Worm (Caenorhabditis elegans) whole organism, L2 larva: ENCODE data around the gene T14B4.20.

Source experiments
- C34F6.9 ChIP-seq: fragments of 150-350 bp; optimal IDR thresholded peaks from 2 replicates; lab custom pipeline; 2014; ENCODE audit warnings: missing biosample characterization, missing genetic modification characterization
- dmd-4 ChIP-seq: sonication (generic microtip); optimal IDR thresholded peaks from 2 replicates; lab custom pipeline; 2017; ENCODE audit warnings: missing biosample characterization, missing genetic modification characterization
- elt-1 ChIP-seq: fragments of 150-350 bp; optimal IDR thresholded peaks from 2 replicates; lab custom pipeline; 2014; ENCODE audit warnings: missing biosample characterization, missing genetic modification characterization
- mdl-1 ChIP-seq, 2 experiments: fragments of 150-350 bp in 1 of 2; sonication (generic microtip) in 1 of 2; optimal IDR thresholded peaks; 2 replicates each; lab custom pipeline; 2017; ENCODE audit warnings: missing biosample characterization in 2 of 2, missing genetic modification characterization in 2 of 2
- nhr-10 ChIP-seq: sonication (generic microtip); optimal IDR thresholded peaks from 2 replicates; lab custom pipeline; 2017; ENCODE audit warnings: missing biosample characterization, missing genetic modification characterization
- nhr-11 ChIP-seq: fragments of 150-350 bp; optimal IDR thresholded peaks from 2 replicates; lab custom pipeline; 2014; ENCODE audit warnings: missing biosample characterization, missing genetic modification characterization
- nhr-12 ChIP-seq: fragments of 150-350 bp; optimal IDR thresholded peaks from 2 replicates; lab custom pipeline; 2014; ENCODE audit warnings: missing biosample characterization, missing genetic modification characterization
- nhr-6 ChIP-seq: fragments of 150-350 bp; optimal IDR thresholded peaks from 2 replicates; lab custom pipeline; 2014; ENCODE audit warnings: missing biosample characterization, missing genetic modification characterization
- snpc-4 ChIP-seq: fragments of 150-350 bp; optimal IDR thresholded peaks from 2 replicates; lab custom pipeline; 2014; ENCODE audit warnings: missing biosample characterization, missing genetic modification characterization

DNA sequence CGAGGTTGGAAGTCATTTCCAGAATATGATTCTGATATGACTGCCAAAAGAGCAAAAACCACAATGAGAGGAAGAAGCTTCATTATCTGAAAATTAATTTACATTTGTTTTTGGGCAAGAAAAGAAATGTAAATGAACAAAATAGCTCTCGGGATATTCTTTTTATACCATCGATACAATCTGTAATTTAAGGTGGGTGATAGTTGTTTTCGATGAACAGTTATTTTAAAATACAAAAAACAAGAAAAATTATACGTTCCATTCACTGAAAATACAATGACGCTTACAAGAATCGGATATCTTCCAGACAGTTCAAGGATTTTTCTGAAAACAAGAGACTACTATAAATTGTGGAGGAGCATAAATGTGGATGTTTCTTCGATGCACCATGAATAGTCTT, 27.9 kb downstream of the T14B4.20 start, which contains the start of gene ins-15:
- no peak for TF ChIP-seq nhr-11 (tag; lab: Kevin White, UChicago)
- TF ChIP-seq nhr-10 (tag; lab: Kevin White, UChicago): no peak
- TF ChIP-seq snpc-4: no peak
- no peak for TF ChIP-seq dmd-4 (tag; lab: Kevin White, UChicago)
- TF ChIP-seq mdl-1 (tag; optimal IDR thresholded peaks at IDR 0.05; lab: Kevin White, UChicago): no peak
- no peak for TF ChIP-seq nhr-6 (tag; lab: Kevin White, UChicago)
- no peak for TF ChIP-seq nhr-12 (tag; lab: Kevin White, UChicago)
- TF ChIP-seq elt-1 (tag; lab: Kevin White, UChicago): no peak
- no peak for TF ChIP-seq C34F6.9 (tag; lab: Kevin White, UChicago)
